Fruit fly (Drosophila melanogaster): ENCODE results near the gene CG4440.

CG4440 gene

DNA sequence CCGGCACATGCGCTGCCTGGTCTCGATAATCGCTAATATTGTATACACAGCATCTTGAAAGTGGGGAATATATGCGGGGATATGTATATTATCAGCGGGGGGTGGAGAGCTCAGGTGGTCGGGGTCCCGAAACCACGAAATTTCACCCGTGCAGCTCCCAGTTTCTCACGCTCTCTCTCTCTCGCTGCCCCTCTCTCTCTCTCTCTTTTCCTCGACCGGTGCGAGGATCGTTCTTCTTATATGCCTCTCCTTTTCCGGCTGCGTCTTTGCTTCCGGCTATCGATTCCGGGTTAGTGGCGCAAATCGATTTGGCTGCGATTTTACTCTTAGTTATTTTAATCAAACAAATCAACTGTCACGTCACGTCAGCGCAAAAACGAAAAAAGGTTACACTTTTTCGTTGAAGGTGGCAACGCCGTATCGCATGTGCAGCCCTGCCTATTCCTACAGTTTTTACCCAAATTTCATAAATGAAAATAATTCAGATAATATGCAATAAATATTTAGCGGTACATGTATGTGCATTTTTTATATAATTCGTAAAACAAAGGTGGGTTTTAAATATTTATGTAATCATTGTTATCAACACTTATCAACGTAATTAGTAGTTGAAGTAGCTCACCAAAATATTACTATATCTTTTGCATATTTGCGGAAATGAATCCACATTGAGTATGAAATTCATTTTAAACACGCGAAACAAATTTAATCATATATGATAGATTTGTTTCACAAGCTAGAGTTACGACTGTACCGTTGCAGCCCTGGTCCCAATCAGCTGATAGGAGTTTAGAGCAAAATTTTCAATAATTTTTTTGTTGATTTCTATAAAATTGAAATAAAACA, 30.0 kb upstream of the CG4440 start, which contains the start of the genes heix and CG17328 (continued):
- TF ChIP-seq CG10654 (GFP tag; optimal IDR thresholded peaks at IDR 0.05) (peak; percentile 70), Pdp1 (GFP tag; optimal IDR thresholded peaks at IDR 0.05) (peak; percentile 53 to 74), dmrt11E (tag; optimal IDR thresholded peaks at IDR 0.05) (peak; percentile 59), nom (GFP tag; optimal IDR thresholded peaks at IDR 0.05) (peak; percentile 25), vfl (GFP tag; optimal IDR thresholded peaks at IDR 0.05) (no peak), CG9215 (GFP tag; IDR thresholded peaks at IDR 0.05) (peak; percentile 72), zfh2 (GFP tag; optimal IDR thresholded peaks at IDR 0.05) (peak; percentile 69), gfzf (GFP tag; optimal IDR thresholded peaks at IDR 0.05) (peak; percentile 72), CG3065 (GFP tag; optimal IDR thresholded peaks at IDR 0.05) (peak; percentile 7), kah (GFP tag; optimal IDR thresholded peaks at IDR 0.05) (peak; percentile 93), Awh (GFP tag; IDR thresholded peaks at IDR 0.05) (0 out of 2 replicates have a peak, but pooled peaks have one; percentile 12), CG8924 (tag; optimal IDR thresholded peaks at IDR 0.05) (peak; percentile 82), bowl (GFP tag; IDR thresholded peaks at IDR 0.05) (no peak), Chrac-16 (GFP tag; optimal IDR thresholded peaks at IDR 0.05) (peak; percentile 81), zfh1 (GFP tag; IDR thresholded peaks at IDR 0.05) (peak; percentile 74), fd102C (GFP tag; optimal IDR thresholded peaks at IDR 0.05) (no peak), CG17328 (GFP tag; IDR thresholded peaks at IDR 0.05) (peak; percentile 85), sc (optimal IDR thresholded peaks at IDR 0.05) (no peak), sc (GFP tag; optimal IDR thresholded peaks at IDR 0.05) (no peak), Usf (GFP tag; optimal IDR thresholded peaks at IDR 0.05) (peak; percentile 33), CG4854 (GFP tag; optimal IDR thresholded peaks at IDR 0.05) (peak; percentile 1), eyg (GFP tag; optimal IDR thresholded peaks at IDR 0.05) (peak; percentile 64), Mes4 (GFP tag; optimal IDR thresholded peaks at IDR 0.05) (no peak), sim (GFP tag; IDR thresholded peaks at IDR 0.05) (no peak), CG16813 (GFP tag; IDR thresholded peaks at IDR 0.05; ENCODE audit: partially characterized antibody) (no peak), Neu2 (GFP tag; optimal IDR thresholded peaks at IDR 0.05; ENCODE audit: borderline replicate concordance) (no peak), HmgD (GFP tag; optimal IDR thresholded peaks at IDR 0.05) (no peak), br (optimal IDR thresholded peaks at IDR 0.05) (no peak), odd (GFP tag; optimal IDR thresholded peaks at IDR 0.05) (peak; percentile 19), Optix (GFP tag; IDR thresholded peaks at IDR 0.05) (no peak), Myb (GFP tag; optimal IDR thresholded peaks at IDR 0.05) (peak; percentile 39), Sox100B (GFP tag; optimal IDR thresholded peaks at IDR 0.05) (peak; percentile 70), CG6813 (GFP tag; optimal IDR thresholded peaks at IDR 0.05) (no peak), pros (GFP tag; optimal IDR thresholded peaks at IDR 0.05) (no peak), CG11085 (GFP tag; IDR thresholded peaks at IDR 0.05) (peak; percentile 54), CG8359 (GFP tag; optimal IDR thresholded peaks at IDR 0.05; ENCODE audit: borderline replicate concordance) (no peak), TFAM (GFP tag; optimal IDR thresholded peaks at IDR 0.05) (no peak), chn (GFP tag; optimal IDR thresholded peaks at IDR 0.05) (peak; percentile 60), CG7928 (GFP tag; optimal IDR thresholded peaks at IDR 0.05) (peak; percentile 96), mld (GFP tag; IDR thresholded peaks at IDR 0.05; ENCODE audit: partially characterized antibody) (no peak), rib (GFP tag; IDR thresholded peaks at IDR 0.05) (0 out of 2 replicates have a peak, but pooled peaks have one; percentile 36), twi (tag; optimal IDR thresholded peaks at IDR 0.05) (peak; percentile 49), btn (GFP tag; optimal IDR thresholded peaks at IDR 0.05) (no peak), CG17612 (GFP tag; IDR thresholded peaks at IDR 0.05) (0 out of 2 replicates have a peak, but pooled peaks have one; percentile 11), Mad (GFP tag; optimal IDR thresholded peaks at IDR 0.05) (peak; percentile 69), D19B (GFP tag; optimal IDR thresholded peaks at IDR 0.05) (peak; percentile 68), CG4328 (GFP tag; optimal IDR thresholded peaks at IDR 0.05) (peak; percentile 60), eve (GFP tag; optimal IDR thresholded peaks at IDR 0.05) (no peak), CG7987 (GFP tag; optimal IDR thresholded peaks at IDR 0.05) (no peak)
